In genomic region chr3R:11197389-11197716, dm6 we compare ENCODE assay signal across 1 fruit fly cellular context.
TF ChIP-seq lines count a peak whose summit lies in the region.

TSS of gene cu (plus strand) at chr3R:11197592.

TF ChIP-seq in whole organism, embryonic, 481 proteins besides CTCF, POLR2A, EP300 and RAD21 (continued from another document):
- TF ChIP-seq ash1 (GFP tag; optimal IDR thresholded peaks at IDR 0.05; lab: Kevin White, UChicago) (no peak), ATbp (GFP tag; optimal IDR thresholded peaks at IDR 0.05; lab: Kevin White, UChicago) (no peak), CG11398 (GFP tag; optimal IDR thresholded peaks at IDR 0.05; lab: Kevin White, UChicago) (peak; percentile 71), Optix (GFP tag; IDR thresholded peaks at IDR 0.05; lab: Robert Waterston, UW) (peak; percentile 85; the same call in 2 of the 3 replicates), CG16779 (GFP tag; IDR thresholded peaks at IDR 0.05; lab: Robert Waterston, UW) (no peak), ewg (GFP tag; optimal IDR thresholded peaks at IDR 0.05; lab: Kevin White, UChicago) (no peak), maf-S (GFP tag; optimal IDR thresholded peaks at IDR 0.05; lab: Kevin White, UChicago) (no peak), CG31441 (GFP tag; IDR thresholded peaks at IDR 0.05; lab: Robert Waterston, UW) (peak; percentile 44; the same call in 1 of the 2 replicates), Kr (GFP tag; optimal IDR thresholded peaks at IDR 0.05; lab: Kevin White, UChicago) (no peak), CG14667 (GFP tag; IDR thresholded peaks at IDR 0.05; lab: Robert Waterston, UW) (no peak), CG7786 (GFP tag; optimal IDR thresholded peaks at IDR 0.05; lab: Kevin White, UChicago) (no peak), CG3726 (GFP tag; IDR thresholded peaks at IDR 0.05; lab: Robert Waterston, UW) (no peak), kni (GFP tag; optimal IDR thresholded peaks at IDR 0.05; lab: Kevin White, UChicago) (no peak), her (GFP tag; optimal IDR thresholded peaks at IDR 0.05; lab: Kevin White, UChicago) (no peak), pho (GFP tag; optimal IDR thresholded peaks at IDR 0.05; lab: Kevin White, UChicago) (no peak), tio (GFP tag; optimal IDR thresholded peaks at IDR 0.05; lab: Kevin White, UChicago) (no peak), CG9817 (tag; optimal IDR thresholded peaks at IDR 0.05; lab: Kevin White, UChicago) (no peak), Fer3 (tag; optimal IDR thresholded peaks at IDR 0.05; lab: Kevin White, UChicago) (no peak), Trl (optimal IDR thresholded peaks at IDR 0.05; lab: Kevin White, UChicago) (peak; percentile 54 to 58), Trl (GFP tag; optimal IDR thresholded peaks at IDR 0.05; lab: Kevin White, UChicago) (no peak), Rx (GFP tag; IDR thresholded peaks at IDR 0.05; lab: Robert Waterston, UW) (no peak), usp (GFP tag; optimal IDR thresholded peaks at IDR 0.05; lab: Kevin White, UChicago) (no peak), CG3065 (GFP tag; optimal IDR thresholded peaks at IDR 0.05; lab: Kevin White, UChicago) (no peak), CG18476 (GFP tag; optimal IDR thresholded peaks at IDR 0.05; lab: Kevin White, UChicago) (no peak), Lhr (GFP tag; optimal IDR thresholded peaks at IDR 0.05; lab: Kevin White, UChicago) (no peak), mam (GFP tag; optimal IDR thresholded peaks at IDR 0.05; lab: Kevin White, UChicago) (peak; percentile 90), C15 (GFP tag; IDR thresholded peaks at IDR 0.05; lab: Robert Waterston, UW) (no peak), CG1529 (GFP tag; optimal IDR thresholded peaks at IDR 0.05; lab: Kevin White, UChicago) (no peak), hkb (optimal IDR thresholded peaks at IDR 0.05; lab: Kevin White, UChicago) (peak; percentile 33), hkb (GFP tag; IDR thresholded peaks at IDR 0.05; lab: Robert Waterston, UW) (no peak), sr (GFP tag; IDR thresholded peaks at IDR 0.05; lab: Robert Waterston, UW) (peak; percentile 6), croc (GFP tag; conservative IDR thresholded peaks at IDR 0.05; lab: Robert Waterston, UW) (no peak), gcm2 (GFP tag; optimal IDR thresholded peaks at IDR 0.05; lab: Kevin White, UChicago) (peak; percentile 50), sd (tag; optimal IDR thresholded peaks at IDR 0.05; lab: Kevin White, UChicago) (no peak), CG12744 (GFP tag; optimal IDR thresholded peaks at IDR 0.05; lab: Kevin White, UChicago) (no peak), fd3F (GFP tag; optimal IDR thresholded peaks at IDR 0.05; lab: Kevin White, UChicago) (no peak), CG4617 (GFP tag; optimal IDR thresholded peaks at IDR 0.05; lab: Kevin White, UChicago; ENCODE audit: borderline replicate concordance) (no peak), onecut (GFP tag; IDR thresholded peaks at IDR 0.05; lab: Robert Waterston, UW) (no peak), CG2120 (GFP tag; optimal IDR thresholded peaks at IDR 0.05; lab: Kevin White, UChicago) (no peak), Nf-YA (GFP tag; IDR thresholded peaks at IDR 0.05; lab: Robert Waterston, UW) (no peak), Tbp (GFP tag; optimal IDR thresholded peaks at IDR 0.05; lab: Kevin White, UChicago) (no peak), CG14965 (GFP tag; optimal IDR thresholded peaks at IDR 0.05; lab: Kevin White, UChicago; ENCODE audit: borderline replicate concordance) (no peak), Doc2 (GFP tag; IDR thresholded peaks at IDR 0.05; lab: Robert Waterston, UW) (no peak), CG13624 (GFP tag; optimal IDR thresholded peaks at IDR 0.05; lab: Kevin White, UChicago) (no peak), CG9727 (GFP tag; optimal IDR thresholded peaks at IDR 0.05; lab: Kevin White, UChicago) (no peak), CG5245 (GFP tag; optimal IDR thresholded peaks at IDR 0.05; lab: Kevin White, UChicago) (no peak), Dfd (GFP tag; optimal IDR thresholded peaks at IDR 0.05; lab: Kevin White, UChicago) (peak in 1 of 2 experiments; percentile 28), lola (GFP tag; optimal IDR thresholded peaks at IDR 0.05; lab: Kevin White, UChicago) (peak in 1 of 3 experiments; percentile 26), crc (GFP tag; optimal IDR thresholded peaks at IDR 0.05; lab: Kevin White, UChicago) (no peak), p53 (GFP tag; optimal IDR thresholded peaks at IDR 0.05; lab: Kevin White, UChicago) (no peak), CG1832 (GFP tag; optimal IDR thresholded peaks at IDR 0.05; lab: Kevin White, UChicago) (no peak), CG16863 (GFP tag; optimal IDR thresholded peaks at IDR 0.05; lab: Kevin White, UChicago) (no peak), CG15601 (tag; optimal IDR thresholded peaks at IDR 0.05; lab: Kevin White, UChicago) (no peak), Oaz (GFP tag; IDR thresholded peaks at IDR 0.05; lab: Robert Waterston, UW) (no peak)
